Worm (Caenorhabditis elegans): Measurements from ENCODE around the gene F54F7.8.

ce11 chrX:11823704-11824103 is 31.1 kb downstream of the F54F7.8 start, which contains the start of gene tag-241:
- TF ChIP-seq nhr-12 (tag; optimal IDR thresholded peaks at IDR 0.05) (no peak), unc-62 (GFP tag; optimal IDR thresholded peaks at IDR 0.05) (no peak), lsy-2 (tag; optimal IDR thresholded peaks at IDR 0.05) (no peak), lin-13 (tag; optimal IDR thresholded peaks at IDR 0.05) (no peak), ces-1 (GFP tag; optimal IDR thresholded peaks at IDR 0.05) (no peak), pha-4 (tag; optimal IDR thresholded peaks at IDR 0.05) (no peak), sem-2 (GFP tag; optimal IDR thresholded peaks at IDR 0.05) (no peak)

Measured in whole organism, mixed stage, embryonic.